Fruit fly (Drosophila melanogaster): Measurements from ENCODE around the gene Vps60.

Gene Vps60

DNA sequence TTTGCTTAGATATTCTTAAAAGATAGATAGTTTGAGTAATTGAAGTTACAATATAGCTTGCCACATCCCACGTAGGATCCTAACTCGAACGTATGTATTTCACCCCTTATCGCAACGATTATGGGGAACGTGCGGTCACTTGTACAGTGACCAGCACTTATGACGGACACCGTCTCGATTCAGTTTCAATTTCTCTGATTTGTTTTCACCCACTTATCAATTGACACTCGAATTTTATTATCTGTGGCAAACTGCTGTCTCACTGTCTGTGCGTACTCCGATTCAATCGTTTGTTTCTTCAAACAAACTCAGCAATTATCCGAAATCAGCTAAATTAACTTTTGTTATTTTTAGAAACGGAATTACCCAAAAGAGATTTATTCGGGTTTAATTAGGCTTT lies 1.5 kb upstream of the Vps60 start:
- TF ChIP-seq CG12605 (GFP tag; IDR thresholded peaks at IDR 0.05) (no peak), rn (GFP tag; IDR thresholded peaks at IDR 0.05) (no peak), CG34367 (tag; optimal IDR thresholded peaks at IDR 0.05) (no peak), CG8159 (tag; optimal IDR thresholded peaks at IDR 0.05) (no peak), CG9948 (tag; optimal IDR thresholded peaks at IDR 0.05) (no peak), Snoo (tag; optimal IDR thresholded peaks at IDR 0.05) (no peak), EcR (GFP tag; optimal IDR thresholded peaks at IDR 0.05) (no peak), CG17806 (tag; optimal IDR thresholded peaks at IDR 0.05) (no peak), CG13204 (GFP tag; optimal IDR thresholded peaks at IDR 0.05) (no peak)

- TF ChIP-seq CG14655 (GFP tag; optimal IDR thresholded peaks at IDR 0.05) (no peak), CG34367 (tag; optimal IDR thresholded peaks at IDR 0.05) (no peak), gl (tag; optimal IDR thresholded peaks at IDR 0.05) (no peak), Pif1A (GFP tag; optimal IDR thresholded peaks at IDR 0.05) (no peak), fd96Ca (GFP tag; IDR thresholded peaks at IDR 0.05) (no peak), Ets98B (GFP tag; IDR thresholded peaks at IDR 0.05) (no peak), CG32121 (GFP tag; IDR thresholded peaks at IDR 0.05) (no peak), EcR (GFP tag; optimal IDR thresholded peaks at IDR 0.05) (no peak), CG8159 (tag; optimal IDR thresholded peaks at IDR 0.05) (no peak), Pif1B (GFP tag; optimal IDR thresholded peaks at IDR 0.05) (no peak), CG10348 (GFP tag; IDR thresholded peaks at IDR 0.05) (no peak), CG15710 (tag; optimal IDR thresholded peaks at IDR 0.05) (no peak), Snoo (tag; optimal IDR thresholded peaks at IDR 0.05) (no peak), CG9948 (tag; optimal IDR thresholded peaks at IDR 0.05) (no peak), CG8301 (tag; optimal IDR thresholded peaks at IDR 0.05) (no peak), CG13204 (GFP tag; optimal IDR thresholded peaks at IDR 0.05) (no peak), rn (GFP tag; IDR thresholded peaks at IDR 0.05) (no peak), D1 (tag; optimal IDR thresholded peaks at IDR 0.05) (no peak)
These were observed 841 bp upstream of the Vps60 start for dm6 chr3L:17622081-17622850.

DNA sequence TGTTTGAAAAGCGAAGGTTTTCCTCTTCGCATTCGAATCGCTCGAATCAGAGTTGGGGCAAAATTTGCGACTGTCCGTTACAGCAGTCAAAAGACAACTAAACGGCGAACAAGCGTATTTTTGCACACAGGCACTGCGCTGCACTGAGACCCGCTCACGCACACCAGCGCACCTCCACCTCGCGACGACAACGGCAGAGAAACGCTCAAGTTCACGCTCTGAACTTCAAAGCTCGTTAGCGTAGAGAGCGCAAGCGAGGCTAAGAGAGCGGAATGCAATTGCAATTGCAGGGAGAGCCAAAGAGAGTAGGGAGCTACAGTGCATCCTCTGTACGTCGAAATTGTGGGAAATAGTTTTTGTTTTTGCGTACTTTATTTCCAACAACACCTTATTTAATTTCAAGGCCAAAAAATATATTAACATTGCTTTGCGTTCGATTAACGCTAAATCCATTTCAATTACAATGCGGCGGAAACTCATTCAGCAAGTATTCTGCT lies 2.2 kb downstream of the Vps60 start, which contains the start of gene Eip74EF:
Gene Eip74EF, minus strand, starts transcription at position 117 of the 497 bp plus-strand sequence.
- TF ChIP-seq Pif1A (GFP tag; optimal IDR thresholded peaks at IDR 0.05): peak; percentile 54
- TF ChIP-seq CG8301 (tag; optimal IDR thresholded peaks at IDR 0.05): peak; percentile 69
- TF ChIP-seq CG17806 (tag; optimal IDR thresholded peaks at IDR 0.05): peak; percentile 46
- TF ChIP-seq CG14655 (GFP tag; optimal IDR thresholded peaks at IDR 0.05): peak; percentile 60
- peak; percentile 87 for TF ChIP-seq EcR (GFP tag; optimal IDR thresholded peaks at IDR 0.05)
- TF ChIP-seq gl (tag; optimal IDR thresholded peaks at IDR 0.05): peak; percentile 42
- TF ChIP-seq CG32121 (GFP tag; IDR thresholded peaks at IDR 0.05): peak; percentile 78
- TF ChIP-seq Snoo (tag; optimal IDR thresholded peaks at IDR 0.05): peak; percentile 61
- TF ChIP-seq D1 (tag; optimal IDR thresholded peaks at IDR 0.05): peak; percentile 59
- TF ChIP-seq CG4496 (GFP tag; IDR thresholded peaks at IDR 0.05): peak; percentile 88
- peak; percentile 28 for TF ChIP-seq CG34367 (tag; optimal IDR thresholded peaks at IDR 0.05)
- TF ChIP-seq rn (GFP tag; IDR thresholded peaks at IDR 0.05): peak; percentile 58
- TF ChIP-seq CG13204 (GFP tag; optimal IDR thresholded peaks at IDR 0.05): peak; percentile 87
- TF ChIP-seq Ets98B (GFP tag; IDR thresholded peaks at IDR 0.05): peak; percentile 85; the same call in 1 of the 2 replicates
- peak; percentile 36 for TF ChIP-seq CG9948 (tag; optimal IDR thresholded peaks at IDR 0.05)
- TF ChIP-seq CG8159 (tag; optimal IDR thresholded peaks at IDR 0.05): peak; percentile 33
- peak; percentile 85 for TF ChIP-seq CG12605 (GFP tag; IDR thresholded peaks at IDR 0.05)
- TF ChIP-seq CG15710 (tag; optimal IDR thresholded peaks at IDR 0.05): peak; percentile 53
- TF ChIP-seq fd96Ca (GFP tag; IDR thresholded peaks at IDR 0.05): no peak; the same call in 2 of the 3 replicates
- TF ChIP-seq CG10348 (GFP tag; IDR thresholded peaks at IDR 0.05): no peak
- peak; percentile 72 for TF ChIP-seq Pif1B (GFP tag; optimal IDR thresholded peaks at IDR 0.05)

dm6 chr3L:17616876-17617279 lies 4.5 kb downstream of the Vps60 start:
- TF ChIP-seq EcR (GFP tag; optimal IDR thresholded peaks at IDR 0.05): no peak
- TF ChIP-seq Ets98B (GFP tag; IDR thresholded peaks at IDR 0.05): no peak
- TF ChIP-seq CG9948 (tag; optimal IDR thresholded peaks at IDR 0.05): no peak
- no peak for TF ChIP-seq gl (tag; optimal IDR thresholded peaks at IDR 0.05)
- TF ChIP-seq CG32121 (GFP tag; IDR thresholded peaks at IDR 0.05): no peak
- TF ChIP-seq Snoo (tag; optimal IDR thresholded peaks at IDR 0.05): no peak
- no peak for TF ChIP-seq CG8159 (tag; optimal IDR thresholded peaks at IDR 0.05)
- TF ChIP-seq CG14655 (GFP tag; optimal IDR thresholded peaks at IDR 0.05): no peak
- TF ChIP-seq CG15710 (tag; optimal IDR thresholded peaks at IDR 0.05): no peak
- TF ChIP-seq rn (GFP tag; IDR thresholded peaks at IDR 0.05): no peak
- no peak for TF ChIP-seq CG13204 (GFP tag; optimal IDR thresholded peaks at IDR 0.05)
- TF ChIP-seq Pif1B (GFP tag; optimal IDR thresholded peaks at IDR 0.05): no peak
- no peak for TF ChIP-seq Pif1A (GFP tag; optimal IDR thresholded peaks at IDR 0.05)
- no peak for TF ChIP-seq CG8301 (tag; optimal IDR thresholded peaks at IDR 0.05)
- TF ChIP-seq CG12605 (GFP tag; IDR thresholded peaks at IDR 0.05): no peak
- no peak for TF ChIP-seq D1 (tag; optimal IDR thresholded peaks at IDR 0.05)
- no peak for TF ChIP-seq CG10348 (GFP tag; IDR thresholded peaks at IDR 0.05)
- no peak for TF ChIP-seq CG34367 (tag; optimal IDR thresholded peaks at IDR 0.05)
- TF ChIP-seq CG17806 (tag; optimal IDR thresholded peaks at IDR 0.05): no peak

- TF ChIP-seq CG32121 (GFP tag; IDR thresholded peaks at IDR 0.05) (no peak), CG13204 (GFP tag; optimal IDR thresholded peaks at IDR 0.05) (no peak), CG8301 (tag; optimal IDR thresholded peaks at IDR 0.05) (no peak), CG14655 (GFP tag; optimal IDR thresholded peaks at IDR 0.05) (no peak), CG17806 (tag; optimal IDR thresholded peaks at IDR 0.05) (no peak), CG10348 (GFP tag; IDR thresholded peaks at IDR 0.05) (no peak), CG9948 (tag; optimal IDR thresholded peaks at IDR 0.05) (no peak), Ets98B (GFP tag; IDR thresholded peaks at IDR 0.05) (no peak), rn (GFP tag; IDR thresholded peaks at IDR 0.05) (no peak), CG4496 (GFP tag; IDR thresholded peaks at IDR 0.05) (no peak), Pif1A (GFP tag; optimal IDR thresholded peaks at IDR 0.05) (no peak), Pif1B (GFP tag; optimal IDR thresholded peaks at IDR 0.05) (no peak), CG34367 (tag; optimal IDR thresholded peaks at IDR 0.05) (no peak), gl (tag; optimal IDR thresholded peaks at IDR 0.05) (no peak), CG8159 (tag; optimal IDR thresholded peaks at IDR 0.05) (no peak), fd96Ca (GFP tag; IDR thresholded peaks at IDR 0.05) (no peak), CG15710 (tag; optimal IDR thresholded peaks at IDR 0.05) (no peak), Snoo (tag; optimal IDR thresholded peaks at IDR 0.05) (no peak), EcR (GFP tag; optimal IDR thresholded peaks at IDR 0.05) (no peak), CG12605 (GFP tag; IDR thresholded peaks at IDR 0.05) (no peak)
These were observed 5.6 kb downstream of the Vps60 start for dm6 chr3L:17615838-17616237.
